Worm (Caenorhabditis elegans) whole organism, dauer: ENCODE data around the gene pap-1.

Experiments
- unc-62 ChIP-seq: sonication (generic microtip); optimal IDR thresholded peaks from 2 replicates; lab custom pipeline; 2017; ENCODE audit warnings: missing biosample characterization, missing genetic modification reagents, missing genetic modification characterization

pap-1 gene

DNA sequence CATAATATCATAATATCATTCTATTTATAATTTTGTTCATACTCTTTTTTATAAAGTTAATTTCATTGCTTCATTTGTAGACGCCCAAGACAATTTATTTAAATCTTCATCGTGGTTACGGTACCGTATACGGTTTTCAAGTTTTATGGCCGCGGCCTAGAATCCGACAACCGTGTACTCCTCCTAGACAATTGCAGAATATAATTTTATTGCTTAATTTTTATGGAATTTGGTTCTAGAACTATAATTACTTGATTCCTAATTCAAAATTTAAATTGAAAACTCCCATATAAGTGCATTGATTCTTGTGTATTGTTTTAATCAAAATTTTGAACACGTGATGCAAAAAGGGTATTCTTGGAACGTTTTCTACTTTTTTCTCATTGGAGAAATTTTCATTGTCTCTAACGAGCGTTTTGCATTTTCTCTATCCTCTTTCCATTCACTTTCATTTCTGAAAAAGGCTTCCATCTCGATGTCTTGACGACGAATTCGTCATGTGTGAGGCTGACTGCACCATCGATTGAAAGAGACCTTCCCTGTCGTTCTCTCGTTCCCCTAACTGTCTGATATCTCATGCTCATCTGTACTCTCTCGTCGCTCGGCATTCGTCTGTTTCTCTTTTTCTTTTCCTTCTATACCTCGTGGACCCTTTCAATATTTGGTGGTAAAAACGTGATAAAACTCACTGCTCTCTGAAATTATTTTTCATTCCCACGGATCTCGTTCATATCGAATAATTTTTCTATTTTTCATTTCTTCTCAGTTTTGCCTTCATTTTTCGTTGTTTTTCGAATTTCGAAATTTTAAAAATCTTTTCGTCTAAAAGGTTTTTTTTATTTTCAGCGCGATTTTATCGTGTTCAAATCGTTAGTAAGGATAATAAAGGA is at the start of gene pap-1:
Gene pap-1, plus strand, starts transcription at position 840 of the 890 bp plus-strand sequence.
- no peak for TF ChIP-seq unc-62 (GFP tag; lab: Kevin White, UChicago)

DNA sequence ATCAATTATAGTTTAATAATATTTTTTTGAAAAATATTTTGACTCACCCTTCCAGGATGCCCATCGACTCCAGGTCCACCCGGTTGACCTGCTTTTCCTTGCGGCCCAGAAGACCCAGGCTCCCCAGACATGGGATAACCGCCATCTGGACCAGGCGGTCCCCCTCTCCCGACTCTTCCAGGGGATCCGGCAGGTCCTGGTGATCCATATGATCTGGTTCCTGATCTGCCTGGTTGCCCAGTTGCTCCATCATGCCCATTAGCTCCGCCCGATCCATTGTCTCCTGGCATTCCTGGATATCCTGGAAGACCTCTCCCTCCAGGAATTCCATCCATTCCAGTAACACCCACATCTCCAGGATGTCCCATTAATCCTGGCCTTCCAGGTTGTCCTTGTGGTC is 48.1 kb upstream of the pap-1 start:
- TF ChIP-seq unc-62 (GFP tag; lab: Kevin White, UChicago), result no peak

DNA sequence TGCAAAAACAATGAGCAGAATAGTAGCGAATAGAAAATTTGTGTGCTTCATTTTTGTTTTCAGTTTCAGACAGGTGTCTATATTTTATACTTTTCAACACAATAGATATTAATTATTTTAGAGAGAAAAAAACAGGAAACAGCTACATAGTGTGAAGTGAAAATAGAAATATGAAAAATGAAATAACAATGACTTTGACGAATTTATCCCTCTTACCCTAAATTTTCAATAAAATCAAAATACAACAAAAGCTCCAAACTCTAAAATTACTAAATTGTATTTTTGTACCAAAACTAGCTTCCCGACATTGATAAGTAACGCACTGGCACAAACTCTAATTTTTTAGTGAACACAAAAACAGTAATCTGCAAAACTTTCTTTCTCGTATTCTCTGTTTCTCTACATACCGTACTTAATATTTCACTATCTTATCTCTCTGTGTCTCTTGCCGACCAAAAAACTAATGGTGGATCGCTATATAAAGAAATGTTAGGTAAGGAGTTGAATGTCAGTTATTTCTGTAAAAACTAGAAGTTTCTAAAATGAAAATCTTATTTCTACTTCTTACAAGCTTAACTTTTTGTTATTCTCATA is 46.5 kb upstream of the pap-1 start, which contains the start of the genes col-151 and ugt-1:
Gene col-151, minus strand, starts transcription at position 51 of the 594 bp plus-strand sequence.
Gene ugt-1, plus strand, starts transcription at position 491 of the 594 bp plus-strand sequence.
- TF ChIP-seq unc-62 (GFP tag; lab: Kevin White, UChicago), result no peak

DNA sequence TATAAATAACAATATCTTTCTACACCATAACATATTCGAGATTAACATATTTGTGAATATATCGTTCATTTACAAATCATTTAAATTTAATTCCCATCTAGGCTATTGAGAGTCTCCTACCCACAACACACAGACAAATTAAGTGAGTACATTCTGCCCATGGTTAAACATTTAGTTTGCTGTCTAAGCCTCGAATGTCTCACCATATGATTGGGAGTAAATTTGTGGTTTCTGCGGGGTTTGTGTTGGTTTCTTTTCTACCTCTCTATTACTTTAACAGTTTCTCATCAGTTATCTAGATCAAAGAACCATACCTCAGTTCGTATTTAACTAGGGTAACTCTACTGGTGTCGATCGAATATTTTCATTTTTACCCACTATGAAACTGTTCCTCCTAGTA is 43.3 kb upstream of the pap-1 start, which contains the start of gene ugt-2:
Gene ugt-2, plus strand, starts transcription at position 371 of the 400 bp plus-strand sequence.
- no peak for TF ChIP-seq unc-62 (GFP tag; lab: Kevin White, UChicago)

DNA sequence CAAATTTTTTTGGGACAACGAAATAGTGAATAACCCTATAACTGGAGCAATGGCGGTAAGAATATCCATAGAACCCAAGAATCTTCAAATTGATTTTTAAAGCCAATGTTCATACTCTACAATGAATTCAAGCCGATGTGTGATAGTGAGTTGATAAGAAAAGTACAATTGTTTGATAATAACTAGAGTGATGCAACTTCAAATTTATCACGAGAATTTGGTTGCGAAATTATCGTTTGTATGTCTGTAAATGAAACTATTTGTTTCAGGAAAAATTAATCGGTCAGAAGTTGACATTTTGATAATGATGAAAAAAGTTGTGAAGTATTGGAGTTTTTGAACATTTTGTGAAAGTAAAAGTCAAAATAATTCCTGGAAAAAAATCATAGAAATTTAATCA is 42.5 kb upstream of the pap-1 start:
- no peak for TF ChIP-seq unc-62 (GFP tag; lab: Kevin White, UChicago)

DNA sequence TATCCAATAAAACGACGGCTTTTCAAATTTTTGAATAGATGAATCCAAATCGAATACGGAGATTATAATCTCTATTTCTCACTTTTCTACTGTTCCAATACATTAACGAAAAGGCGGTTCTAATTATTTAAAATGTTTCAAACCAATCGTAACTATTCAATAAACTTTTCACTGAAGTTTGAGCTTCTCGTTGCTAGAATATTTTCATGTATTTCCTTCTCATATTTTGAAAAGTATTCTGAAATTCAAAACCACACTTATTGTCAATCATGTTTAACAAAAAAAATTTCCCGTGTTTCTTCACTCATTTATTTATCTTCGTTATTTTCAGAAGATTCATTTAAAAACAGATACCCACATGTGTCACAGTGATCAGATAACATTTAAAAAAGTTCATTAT is 39.0 kb upstream of the pap-1 start, which contains the start of gene F15H10.8:
Gene F15H10.8, minus strand, starts transcription at position 101 of the 400 bp plus-strand sequence.
- TF ChIP-seq unc-62 (GFP tag; lab: Kevin White, UChicago), result no peak

DNA sequence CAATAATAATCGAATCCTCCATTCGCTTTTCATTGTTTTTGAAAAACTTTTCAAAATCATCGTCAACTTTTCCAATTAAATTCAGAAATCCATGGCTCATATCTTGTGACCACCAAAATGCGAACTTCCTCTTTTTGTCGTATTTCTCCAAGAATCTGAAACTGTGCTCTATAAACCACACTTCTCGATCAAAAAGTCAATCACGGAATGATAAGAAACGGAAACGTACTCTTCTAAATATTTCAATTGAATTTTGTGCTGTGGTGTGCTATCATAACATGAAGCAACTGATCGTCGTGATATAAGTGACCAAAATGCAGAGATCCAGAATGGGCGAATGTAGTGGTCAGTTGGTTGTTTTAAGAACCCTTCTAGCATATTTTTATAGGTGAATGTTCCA is 37.1 kb upstream of the pap-1 start:
- no peak for TF ChIP-seq unc-62 (GFP tag; lab: Kevin White, UChicago)

DNA sequence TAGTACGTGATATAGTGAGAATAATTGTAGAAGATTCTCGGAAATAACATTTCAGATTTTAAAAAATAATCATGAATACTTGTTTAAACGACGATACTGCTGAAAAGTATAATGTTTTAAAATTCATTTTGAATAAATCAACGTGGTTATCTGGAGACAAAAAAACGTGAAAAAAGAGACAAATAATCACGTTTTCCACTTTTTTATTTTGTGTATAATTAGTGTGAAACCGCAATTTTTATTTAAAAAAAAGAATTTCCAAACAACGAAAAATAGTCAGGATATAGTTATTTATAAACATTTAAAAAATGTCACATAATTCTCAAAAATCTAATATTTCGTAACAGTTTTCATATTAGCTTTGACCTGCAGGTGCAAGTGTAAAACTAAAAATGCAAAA is 35.5 kb upstream of the pap-1 start, which contains the start of gene F15H10.7:
Gene F15H10.7, minus strand, starts transcription at position 101 of the 400 bp plus-strand sequence.
- no peak for TF ChIP-seq unc-62 (GFP tag; lab: Kevin White, UChicago)

DNA sequence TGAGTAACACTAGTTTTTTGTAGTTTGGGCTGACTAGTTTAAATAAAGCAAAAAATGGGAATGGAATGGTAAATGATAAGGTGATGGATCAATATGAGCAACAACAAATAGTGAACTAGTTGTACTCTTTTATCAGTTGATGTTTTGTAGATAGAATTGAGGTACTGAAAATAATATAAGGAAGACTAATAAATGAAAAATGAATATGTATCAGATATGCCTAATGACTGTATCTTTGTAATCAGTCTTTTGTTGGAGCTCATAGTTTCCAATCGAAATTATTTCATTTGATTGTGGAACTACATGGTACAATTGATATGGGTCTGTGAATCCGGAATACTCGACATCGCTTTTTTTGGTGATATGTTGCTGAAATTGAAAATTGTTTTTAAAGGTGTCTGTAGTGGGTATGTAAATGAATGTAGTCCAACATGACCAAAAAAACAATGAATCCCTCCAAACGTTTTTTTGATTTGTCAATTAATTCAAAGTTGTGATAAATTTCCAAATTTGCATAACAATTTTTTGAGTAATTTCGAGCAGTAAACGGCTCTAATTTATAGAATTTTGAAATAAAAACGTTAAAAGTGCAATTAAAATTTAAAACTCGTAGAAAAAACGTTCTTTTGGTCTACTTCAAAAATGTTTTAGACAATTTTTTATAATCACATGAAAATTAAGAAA is 31.6 kb upstream of the pap-1 start, which contains the start of gene F15H10.12:
Gene F15H10.12, minus strand, starts transcription at position 51 of the 684 bp plus-strand sequence.
- TF ChIP-seq unc-62 (GFP tag; lab: Kevin White, UChicago), result no peak

DNA sequence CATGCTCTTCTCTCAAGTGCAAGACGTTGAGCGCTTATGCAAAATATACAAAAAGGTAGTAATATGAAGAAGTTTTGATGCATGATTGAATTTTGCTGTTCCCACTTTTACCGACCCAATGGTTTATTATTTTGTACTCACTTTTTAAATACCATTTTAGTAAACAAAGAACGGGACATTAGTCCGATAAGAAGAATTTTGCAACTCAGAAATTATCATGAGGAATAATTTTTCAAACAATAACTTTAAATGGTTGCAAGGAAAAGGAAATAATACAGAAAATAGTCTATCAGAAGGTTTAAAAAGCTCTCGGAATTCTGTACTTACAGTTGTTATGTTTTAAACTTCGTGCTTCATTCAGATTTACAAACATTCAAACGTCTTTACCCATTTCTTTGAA is 27.2 kb upstream of the pap-1 start, which contains the start of gene F15H10.9:
Gene F15H10.9, minus strand, starts transcription at position 101 of the 400 bp plus-strand sequence.
- no peak for TF ChIP-seq unc-62 (GFP tag; lab: Kevin White, UChicago)

DNA sequence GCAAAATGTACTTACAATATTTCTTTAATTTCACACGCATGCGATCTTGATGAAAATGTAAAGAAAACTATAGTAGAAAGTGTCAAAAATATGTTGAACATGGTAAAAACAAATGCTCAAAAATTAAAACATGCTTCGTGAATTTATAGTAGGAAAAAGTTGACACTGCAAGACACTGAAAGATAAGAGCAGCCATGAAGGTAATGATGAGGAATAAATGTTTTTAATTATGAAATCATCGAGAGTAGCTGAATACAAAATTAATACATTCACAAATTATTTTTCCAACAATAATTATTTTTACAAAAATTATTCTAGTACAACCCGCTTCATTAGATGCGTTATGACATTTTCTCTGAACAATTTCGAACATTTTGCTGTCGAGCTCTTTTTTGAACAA is 24.8 kb upstream of the pap-1 start, which contains the start of gene F15H10.10:
Gene F15H10.10, minus strand, starts transcription at position 101 of the 400 bp plus-strand sequence.
- TF ChIP-seq unc-62 (GFP tag; lab: Kevin White, UChicago), result no peak

DNA sequence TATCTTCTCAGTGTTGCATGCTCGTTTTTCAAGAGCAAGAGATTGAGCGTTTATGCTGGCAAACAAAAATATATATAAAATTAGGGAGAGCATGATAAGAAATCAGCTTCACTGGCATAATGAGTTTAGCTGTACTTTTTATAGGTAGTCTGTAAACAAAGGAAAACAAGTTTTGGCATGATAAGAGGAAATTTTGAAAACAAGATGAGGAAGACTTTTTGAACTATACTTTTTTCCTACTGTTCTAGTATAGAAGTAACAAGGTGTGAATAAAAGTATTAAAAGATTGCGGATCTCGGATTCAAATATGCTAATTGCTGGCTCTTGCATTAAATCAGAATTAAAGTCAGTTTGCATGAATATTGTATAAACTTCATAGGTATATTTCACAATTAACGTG is 22.8 kb upstream of the pap-1 start, which contains the start of gene F15H10.5:
Gene F15H10.5, minus strand, starts transcription at position 101 of the 400 bp plus-strand sequence.
- TF ChIP-seq unc-62 (GFP tag; lab: Kevin White, UChicago), result no peak

DNA sequence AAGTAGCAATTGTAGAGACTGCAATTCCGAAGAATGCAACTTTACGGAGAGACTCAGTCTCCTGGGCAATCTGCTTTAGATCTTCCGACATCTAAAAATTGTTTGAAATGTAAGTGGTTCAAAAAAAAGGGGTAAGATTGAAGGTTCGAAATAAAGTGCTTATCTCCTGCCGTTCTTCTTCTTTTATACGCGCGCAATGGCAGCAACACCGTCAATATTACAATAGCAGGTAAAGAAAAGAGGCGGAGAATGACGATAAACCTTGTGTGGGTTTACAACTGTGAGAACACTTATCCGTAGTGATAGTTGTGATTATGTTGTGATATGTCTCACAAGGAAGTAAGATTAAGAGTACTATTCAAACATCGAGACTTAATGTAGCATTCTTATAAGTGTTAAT is 20.0 kb upstream of the pap-1 start, which contains the start of gene col-13:
Gene col-13, minus strand, starts transcription at position 101 of the 400 bp plus-strand sequence.
- TF ChIP-seq unc-62 (GFP tag; lab: Kevin White, UChicago), result no peak

DNA sequence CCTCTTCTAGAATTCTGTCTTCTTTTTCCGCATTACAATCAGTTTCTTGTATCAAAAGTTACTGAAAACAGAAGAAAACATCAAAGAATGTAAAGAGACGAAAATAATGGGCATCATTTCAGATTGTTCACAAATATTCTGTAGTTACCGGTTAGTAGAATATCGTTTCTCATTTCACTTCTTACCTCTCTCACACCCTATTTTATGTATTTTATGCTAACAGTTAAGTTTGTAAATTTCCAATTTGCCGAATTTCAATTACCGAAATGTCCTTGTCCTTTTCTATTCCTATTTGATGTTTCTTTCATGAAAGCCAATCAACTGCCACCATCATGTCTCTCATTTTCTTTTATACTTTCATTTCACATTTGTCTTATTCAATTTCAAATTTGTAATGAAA is 18.3 kb upstream of the pap-1 start:
- no peak for TF ChIP-seq unc-62 (GFP tag; lab: Kevin White, UChicago)

DNA sequence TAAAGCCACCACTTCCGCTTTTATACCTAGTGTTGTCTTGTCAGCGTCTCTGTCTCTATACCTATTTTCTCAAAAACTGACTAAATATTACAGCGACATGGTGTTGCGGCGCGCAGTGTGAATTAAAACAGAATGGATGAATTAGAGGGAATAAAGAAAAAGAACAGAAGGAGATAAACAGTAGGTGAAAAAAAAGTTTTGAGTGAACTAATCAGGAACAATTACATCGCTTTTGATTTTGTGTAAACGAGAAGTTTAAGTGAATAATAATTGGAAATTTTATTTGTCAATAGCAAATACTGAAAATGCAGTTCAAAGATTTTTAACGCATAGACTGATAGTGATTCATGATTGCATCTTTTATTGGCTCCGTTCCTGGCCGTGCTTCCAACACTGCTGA is 16.7 kb upstream of the pap-1 start, which contains the start of gene col-12:
Gene col-12, minus strand, starts transcription at position 101 of the 400 bp plus-strand sequence.
- no peak for TF ChIP-seq unc-62 (GFP tag; lab: Kevin White, UChicago)
